Worm (Caenorhabditis elegans): ENCODE results near the gene cutl-25.
A peak's percentile ranks its signal among the peaks of the same experiment; 100 is the strongest.

Gene cutl-25

DNA sequence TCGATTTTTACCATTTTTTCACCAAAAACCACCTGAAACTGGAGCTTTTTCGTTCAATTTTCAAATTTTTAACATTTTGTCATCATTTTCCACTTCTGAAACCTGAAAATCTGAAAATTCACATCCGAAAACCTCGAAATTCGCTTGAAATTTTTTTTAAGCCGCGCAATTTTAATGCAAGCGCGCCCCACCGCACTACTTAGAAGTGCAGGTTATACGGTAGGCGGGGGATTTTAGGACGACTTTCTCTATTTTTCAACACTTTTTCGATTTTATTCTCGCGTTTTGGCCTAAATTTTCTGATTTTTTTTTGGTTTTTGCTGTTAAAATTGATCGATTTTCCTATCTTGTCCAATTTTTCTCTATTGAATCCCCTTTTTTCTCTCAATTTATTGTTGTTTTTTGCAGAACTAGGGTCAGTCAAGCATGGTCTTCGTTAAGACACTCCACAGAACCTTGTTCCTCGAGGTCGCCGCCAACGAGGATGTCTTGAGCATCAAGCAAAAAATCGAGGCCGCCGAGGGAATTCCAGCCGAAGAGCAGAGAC lies 21.0 kb upstream of the cutl-25 start, which contains the start of gene ubl-1 (continued):
- TF ChIP-seq unc-62 (GFP tag; optimal IDR thresholded peaks at IDR 0.05) (no peak), xbp-1 (tag; optimal IDR thresholded peaks at IDR 0.05) (peak; percentile 84), mab-9 (GFP tag; IDR thresholded peaks at IDR 0.05) (no peak), skn-1 (tag; optimal IDR thresholded peaks at IDR 0.05) (peak; percentile 95), pqm-1 (tag; optimal IDR thresholded peaks at IDR 0.05) (no peak), rnt-1 (tag; optimal IDR thresholded peaks at IDR 0.05) (peak; percentile 89), ceh-82 (tag; optimal IDR thresholded peaks at IDR 0.05) (peak; percentile 90 to 93 (median 90)), alr-1 (tag; optimal IDR thresholded peaks at IDR 0.05; ENCODE audit: borderline replicate concordance) (no peak), unc-98 (GFP tag; IDR thresholded peaks at IDR 0.05) (peak; percentile 42; the same call in 1 of the 2 replicates), nhr-19 (GFP tag; conservative IDR thresholded peaks at IDR 0.05) (peak; percentile 83), nhr-90 (tag; optimal IDR thresholded peaks at IDR 0.05; ENCODE audit: poor library complexity) (peak; percentile 67), nhr-71 (tag; optimal IDR thresholded peaks at IDR 0.05) (peak; percentile 89), unc-86 (tag; optimal IDR thresholded peaks at IDR 0.05) (peak; percentile 56), snpc-4 (tag; optimal IDR thresholded peaks at IDR 0.05) (peak; percentile 83), unc-30 (tag; optimal IDR thresholded peaks at IDR 0.05) (no peak), efl-1 (optimal IDR thresholded peaks at IDR 0.05) (peak; percentile 89 to 90), efl-1 (GFP tag; optimal IDR thresholded peaks at IDR 0.05 in 1 of 2) (peak; percentile 86 to 98), C34B4.2 (tag; optimal IDR thresholded peaks at IDR 0.05) (no peak), dpl-1 (GFP tag; optimal IDR thresholded peaks at IDR 0.05) (peak; percentile 84 to 90 (median 88)), zag-1 (tag; optimal IDR thresholded peaks at IDR 0.05) (peak; percentile 60), nhr-237 (tag; optimal IDR thresholded peaks at IDR 0.05) (peak; percentile 83), lin-13 (GFP tag; optimal IDR thresholded peaks at IDR 0.05) (peak; percentile 91), hpl-2 (GFP tag; optimal IDR thresholded peaks at IDR 0.05) (peak; percentile 65), sup-37 (GFP tag; optimal IDR thresholded peaks at IDR 0.05) (no peak), nhr-85 (tag) (peak; percentile 85), fos-1 (tag; optimal IDR thresholded peaks at IDR 0.05) (peak; percentile 79), mdl-1 (tag; optimal IDR thresholded peaks at IDR 0.05) (peak in 1 of 2 experiments; percentile 66), ceh-90 (tag; optimal IDR thresholded peaks at IDR 0.05) (no peak), hlh-17 (GFP tag; optimal IDR thresholded peaks at IDR 0.05; ENCODE audit: borderline replicate concordance) (no peak), ceh-8 (GFP tag; optimal IDR thresholded peaks at IDR 0.05) (no peak), nhr-12 (tag; optimal IDR thresholded peaks at IDR 0.05) (no peak), vab-15 (tag; optimal IDR thresholded peaks at IDR 0.05) (peak; percentile 73), ztf-11 (tag; optimal IDR thresholded peaks at IDR 0.05) (peak in 1 of 2 experiments; percentile 11), elt-3 (tag; optimal IDR thresholded peaks at IDR 0.05) (peak; percentile 27 to 92 (median 66)), aly-2 (tag; optimal IDR thresholded peaks at IDR 0.05) (peak; percentile 64), sox-4 (tag; optimal IDR thresholded peaks at IDR 0.05) (no peak), isw-1 (GFP tag; IDR thresholded peaks at IDR 0.05) (peak; percentile 79), hlh-4 (tag; optimal IDR thresholded peaks at IDR 0.05) (no peak), nhr-84 (tag; optimal IDR thresholded peaks at IDR 0.05) (no peak), fkh-4 (tag; optimal IDR thresholded peaks at IDR 0.05; ENCODE audit: borderline replicate concordance) (peak; percentile 3), nhr-11 (tag; optimal IDR thresholded peaks at IDR 0.05) (peak; percentile 69), nhr-47 (tag; optimal IDR thresholded peaks at IDR 0.05) (peak; percentile 83), F16B12.6 (tag; optimal IDR thresholded peaks at IDR 0.05) (peak; percentile 64), nhr-76 (tag; optimal IDR thresholded peaks at IDR 0.05) (no peak), ets-5 (GFP tag; IDR thresholded peaks at IDR 0.05) (no peak), jun-1 (tag; optimal IDR thresholded peaks at IDR 0.05) (peak; percentile 79), fkh-10 (GFP tag; optimal IDR thresholded peaks at IDR 0.05) (peak; percentile 74), lin-15B (tag; optimal IDR thresholded peaks at IDR 0.05) (peak; percentile 96), lsy-2 (tag; optimal IDR thresholded peaks at IDR 0.05) (peak; percentile 98 to 99), ceh-63 (GFP tag; optimal IDR thresholded peaks at IDR 0.05) (no peak), fkh-8 (tag; optimal IDR thresholded peaks at IDR 0.05) (peak; percentile 92), aha-1 (tag; optimal IDR thresholded peaks at IDR 0.05) (no peak), mef-2 (tag; optimal IDR thresholded peaks at IDR 0.05) (no peak)

All from whole organism, L1 larva.